Worm (Caenorhabditis elegans) whole organism, L2 larva: Measurements from ENCODE around the gene F21D12.2.

ENCODE experiments used
- R02D3.7 ChIP-seq: fragments of 150-350 bp; optimal IDR thresholded peaks from 2 replicates; lab custom pipeline; 2014; ENCODE audit warnings: missing biosample characterization, missing genetic modification characterization
- ama-1 ChIP-seq: fragments of 150-350 bp; optimal IDR thresholded peaks from 2 replicates; lab custom pipeline; 2018; ENCODE audit warnings: inconsistent platforms
- egl-27 ChIP-seq: sonication (generic microtip); optimal IDR thresholded peaks from 3 replicates; lab custom pipeline; 2017; ENCODE audit warnings: missing biosample characterization, missing genetic modification reagents, missing genetic modification characterization
- lin-13 ChIP-seq: fragments of 150-350 bp; optimal IDR thresholded peaks from 2 replicates; lab custom pipeline; 2014; ENCODE audit warnings: missing biosample characterization, missing genetic modification reagents, missing genetic modification characterization
- nhr-23 ChIP-seq: fragments of 150-350 bp; optimal IDR thresholded peaks from 2 replicates; lab custom pipeline; 2014; ENCODE audit warnings: missing biosample characterization, missing genetic modification reagents, missing genetic modification characterization
- nhr-237 ChIP-seq: fragments of 150-350 bp; optimal IDR thresholded peaks from 2 replicates; lab custom pipeline; 2014; ENCODE audit warnings: missing biosample characterization, missing genetic modification characterization
- nhr-77 ChIP-seq: fragments of 150-350 bp; optimal IDR thresholded peaks from 2 replicates; lab custom pipeline; 2014; ENCODE audit warnings: missing biosample characterization, missing genetic modification characterization
- snpc-4 ChIP-seq: fragments of 150-350 bp; optimal IDR thresholded peaks from 2 replicates; lab custom pipeline; 2014; ENCODE audit warnings: missing biosample characterization, missing genetic modification characterization
- unc-39 ChIP-seq: fragments of 150-350 bp; optimal IDR thresholded peaks from 2 replicates; lab custom pipeline; 2014; ENCODE audit warnings: missing biosample characterization, missing genetic modification characterization
- unc-55 ChIP-seq: fragments of 150-350 bp; sonication (generic microtip); optimal IDR thresholded peaks from 3 replicates; lab custom pipeline; 2014; ENCODE audit warnings: missing biosample characterization, missing genetic modification reagents, missing genetic modification characterization
- unc-62 ChIP-seq: fragments of 150-350 bp; optimal IDR thresholded peaks from 2 replicates; lab custom pipeline; 2014; ENCODE audit warnings: missing biosample characterization, missing genetic modification reagents, missing genetic modification characterization
- zag-1 ChIP-seq: fragments of 150-350 bp; optimal IDR thresholded peaks from 2 replicates; lab custom pipeline; 2014; ENCODE audit warnings: missing biosample characterization, missing genetic modification characterization

ce11 chrII:7310023-7310422, 7.5 kb upstream of the F21D12.2 start, which contains the start of the genes F45E12.5 and cnep-1:
- no peak for TF ChIP-seq lin-13 (GFP tag; lab: Kevin White, UChicago)
- TF ChIP-seq nhr-237 = no peak
- TF ChIP-seq egl-27 = no peak
- TF ChIP-seq ama-1 (lab: Kevin White, UChicago) = no peak
- TF ChIP-seq nhr-77 = no peak
- TF ChIP-seq unc-62 (GFP tag; lab: Kevin White, UChicago) = no peak
- no peak for TF ChIP-seq zag-1 (tag; lab: Kevin White, UChicago)
- TF ChIP-seq snpc-4 = no peak
- no peak for TF ChIP-seq R02D3.7
- no peak for TF ChIP-seq nhr-23 (tag; lab: Kevin White, UChicago)
- TF ChIP-seq unc-55 = peak; percentile 36
- TF ChIP-seq unc-39 = no peak
